Fruit fly (Drosophila melanogaster) whole organism, embryonic: Measurements from ENCODE around the gene DNAlig4.

Experiments
- Ada2b ChIP-seq: fragments of 200-800 bp; sonication (Bioruptor generic); IDR thresholded peaks from 2 replicates; pipeline ENCODE4 v1.3.6; 2022; ENCODE audit warnings: missing biosample characterization, missing genetic modification characterization
- Antp ChIP-seq: fragments of 200-800 bp; sonication (Bioruptor generic); optimal IDR thresholded peaks from 3 replicates; lab custom pipeline; 2016; ENCODE audit warnings: missing biosample characterization, missing genetic modification characterization
- Atf6 ChIP-seq: fragments of 200-800 bp; sonication (Bioruptor generic); IDR thresholded peaks from 2 replicates; pipeline ENCODE4 v1.3.6; 2022; ENCODE audit warnings: missing biosample characterization, missing genetic modification characterization
- CG10462 ChIP-seq: fragments of 200-800 bp; sonication (Bioruptor generic); optimal IDR thresholded peaks from 2 replicates; lab custom pipeline; 2016; ENCODE audit warnings: missing biosample characterization, missing genetic modification characterization
- CG17328 ChIP-seq: fragments of 200-800 bp; sonication (Bioruptor generic); IDR thresholded peaks from 2 replicates; pipeline ENCODE4 v1.3.6; 2022; ENCODE audit warnings: missing biosample characterization, missing genetic modification characterization
- CG17361 ChIP-seq: fragments of 200-800 bp; sonication (Bioruptor generic); IDR thresholded peaks from 3 replicates; pipeline ENCODE4 v1.3.6; 2022; ENCODE audit warnings: missing biosample characterization, missing genetic modification characterization
- CG17385 ChIP-seq: fragments of 200-800 bp; sonication (Bioruptor generic); optimal IDR thresholded peaks from 3 replicates; lab custom pipeline; 2018; ENCODE audit warnings: missing biosample characterization, mild to moderate bottlenecking, missing genetic modification characterization
- CG2120 ChIP-seq: fragments of 200-800 bp; sonication (Bioruptor generic); optimal IDR thresholded peaks from 3 replicates; lab custom pipeline; 2016; ENCODE audit warnings: missing biosample characterization, missing genetic modification characterization
- CG2712 ChIP-seq: fragments of 200-800 bp; optimal IDR thresholded peaks from 3 replicates; lab custom pipeline; 2019; ENCODE audit warnings: missing biosample characterization, mild to moderate bottlenecking, missing genetic modification characterization, moderate library complexity
- CG30403 ChIP-seq: fragments of 200-800 bp; sonication (Bioruptor generic); optimal IDR thresholded peaks from 3 replicates; lab custom pipeline; 2016; ENCODE audit warnings: missing biosample characterization, missing genetic modification characterization
- CG3726 ChIP-seq: fragments of 200-800 bp; sonication (Bioruptor generic); IDR thresholded peaks from 3 replicates; pipeline ENCODE4, ENCODE4 v1.3.6; 2022; ENCODE audit warnings: missing biosample characterization, missing genetic modification characterization
- CG3838 ChIP-seq: fragments of 200-800 bp; sonication (Bioruptor generic); optimal IDR thresholded peaks from 3 replicates; lab custom pipeline; 2016; ENCODE audit warnings: missing biosample characterization, missing genetic modification characterization
- CG4424 ChIP-seq: fragments of 200-800 bp; sonication (Bioruptor generic); optimal IDR thresholded peaks from 3 replicates; lab custom pipeline; 2016; ENCODE audit warnings: missing biosample characterization, missing genetic modification characterization
- CG8089 ChIP-seq: fragments of 200-800 bp; sonication (Bioruptor generic); optimal IDR thresholded peaks from 3 replicates; lab custom pipeline; 2016; ENCODE audit warnings: missing biosample characterization, missing genetic modification characterization
- CG8388 ChIP-seq: fragments of 200-800 bp; sonication (Bioruptor generic); optimal IDR thresholded peaks from 2 replicates; lab custom pipeline; 2019; ENCODE audit warnings: missing biosample characterization, mild to moderate bottlenecking, missing genetic modification characterization, moderate library complexity
- CG9437 ChIP-seq: fragments of 200-800 bp; sonication (Bioruptor generic); optimal IDR thresholded peaks from 2 replicates; lab custom pipeline; 2018; ENCODE audit warnings: missing biosample characterization, mild to moderate bottlenecking, missing genetic modification characterization
- CG9817 ChIP-seq: fragments of 200-800 bp; sonication (Bioruptor generic); optimal IDR thresholded peaks from 2 replicates; lab custom pipeline; 2018; ENCODE audit warnings: missing biosample characterization, mild to moderate bottlenecking, missing genetic modification characterization, moderate library complexity
- CrebB ChIP-seq: fragments of 200-800 bp; sonication (Bioruptor generic); optimal IDR thresholded peaks from 3 replicates; lab custom pipeline; 2018; ENCODE audit warnings: missing biosample characterization, mild to moderate bottlenecking, missing genetic modification characterization
- Drgx ChIP-seq: fragments of 200-800 bp; sonication (Bioruptor generic); IDR thresholded peaks from 2 replicates; pipeline ENCODE4 v1.3.6; 2022; ENCODE audit warnings: missing biosample characterization, missing genetic modification characterization
- E2f1 ChIP-seq: fragments of 200-800 bp; sonication (Bioruptor generic); IDR thresholded peaks from 2 replicates; pipeline ENCODE4 v1.3.6; 2022; ENCODE audit warnings: missing biosample characterization, missing genetic modification characterization
- Eip74EF ChIP-seq, 2 experiments: fragments of 200-800 bp in 1 of 2; fragments of >200 bp in 1 of 2; sonication (Bioruptor generic) in 1 of 2; optimal IDR thresholded peaks; 2 replicates each; lab custom pipeline; 2017 to 2019; ENCODE audit warnings: missing biosample characterization in 2 of 2, missing genetic modification characterization in 2 of 2, mild to moderate bottlenecking in 1 of 2, moderate library complexity in 1 of 2
- HLH3B ChIP-seq: fragments of 200-800 bp; sonication (Bioruptor generic); IDR thresholded peaks from 2 replicates; pipeline ENCODE4 v1.3.6; 2022; ENCODE audit warnings: missing biosample characterization, missing genetic modification characterization
- HLHmδ ChIP-seq: fragments of 200-800 bp; sonication (Bioruptor generic); optimal IDR thresholded peaks from 2 replicates; lab custom pipeline; 2018; ENCODE audit warnings: missing biosample characterization, mild to moderate bottlenecking, missing genetic modification characterization, moderate library complexity
- Hmr ChIP-seq: fragments of 200-800 bp; sonication (Bioruptor generic); optimal IDR thresholded peaks from 3 replicates; lab custom pipeline; 2017; ENCODE audit warnings: mild to moderate bottlenecking, missing biosample characterization, missing genetic modification reagents, missing genetic modification characterization
- Hr3 ChIP-seq: fragments of 200-800 bp; sonication (Bioruptor generic); optimal IDR thresholded peaks from 3 replicates; lab custom pipeline; 2016; ENCODE audit warnings: missing biosample characterization, missing genetic modification characterization
- Hr51 ChIP-seq, 2 experiments: fragments of 200-800 bp; sonication (Bioruptor generic); optimal IDR thresholded peaks; 2 replicates in 1 of 2; 3 replicates in 1 of 2; lab custom pipeline; 2016 to 2018; ENCODE audit warnings: missing biosample characterization in 2 of 2, missing genetic modification characterization in 2 of 2, mild to moderate bottlenecking in 1 of 2, moderate library complexity in 1 of 2
- Hsf ChIP-seq: fragments of 200-800 bp; sonication (Bioruptor generic); optimal IDR thresholded peaks from 3 replicates; lab custom pipeline; 2016; ENCODE audit warnings: missing biosample characterization, missing genetic modification characterization
- Oli ChIP-seq: fragments of 200-800 bp; sonication (Bioruptor generic); optimal IDR thresholded peaks from 2 replicates; lab custom pipeline; 2018; ENCODE audit warnings: missing biosample characterization, mild to moderate bottlenecking, missing genetic modification characterization, moderate library complexity
- PHDP ChIP-seq: fragments of 200-800 bp; sonication (Bioruptor generic); optimal IDR thresholded peaks from 3 replicates; lab custom pipeline; 2018; ENCODE audit warnings: missing biosample characterization, mild to moderate bottlenecking, missing genetic modification characterization, moderate library complexity
- Ssrp ChIP-seq: fragments of 200-800 bp; sonication (Bioruptor generic); optimal IDR thresholded peaks from 2 replicates; lab custom pipeline; 2018; ENCODE audit warnings: missing biosample characterization, mild to moderate bottlenecking, missing genetic modification characterization, moderate library complexity
- Xbp1 ChIP-seq: fragments of 200-800 bp; sonication (Bioruptor generic); optimal IDR thresholded peaks from 3 replicates; lab custom pipeline; 2016; ENCODE audit warnings: missing biosample characterization, mild to moderate bottlenecking, missing genetic modification characterization
- az2 ChIP-seq: fragments of 200-800 bp; sonication (Bioruptor generic); optimal IDR thresholded peaks from 3 replicates; lab custom pipeline; 2016; ENCODE audit warnings: missing biosample characterization, missing genetic modification characterization
- bab2 ChIP-seq: fragments of 200-800 bp; sonication (Bioruptor generic); optimal IDR thresholded peaks from 2 replicates; lab custom pipeline; 2016; ENCODE audit warnings: missing biosample characterization, missing genetic modification characterization
- bcd ChIP-seq: fragments of 200-800 bp; sonication (Bioruptor generic); optimal IDR thresholded peaks from 2 replicates; lab custom pipeline; 2017; ENCODE audit warnings: missing biosample characterization, mild to moderate bottlenecking, missing genetic modification characterization
- chif ChIP-seq, 2 experiments: fragments of 200-800 bp; sonication (Bioruptor generic); optimal IDR thresholded peaks; 3 replicates each; lab custom pipeline; 2016; ENCODE audit warnings: missing biosample characterization in 2 of 2, missing genetic modification characterization in 2 of 2
- croc ChIP-seq: fragments of 200-800 bp; sonication (Bioruptor generic); conservative IDR thresholded peaks from 3 replicates; pipeline ENCODE4 v1.3.6; 2022; ENCODE audit warnings: missing biosample characterization, missing genetic modification characterization
- dmrt11E ChIP-seq: fragments of 200-800 bp; sonication (Bioruptor generic); optimal IDR thresholded peaks from 3 replicates; lab custom pipeline; 2018; ENCODE audit warnings: missing biosample characterization, mild to moderate bottlenecking, missing genetic modification characterization, moderate library complexity
- gem ChIP-seq: fragments of 200-800 bp; sonication (Bioruptor generic); optimal IDR thresholded peaks from 2 replicates; lab custom pipeline; 2019; ENCODE audit warnings: missing biosample characterization, mild to moderate bottlenecking, missing genetic modification characterization, moderate library complexity
- hb ChIP-seq: fragments of 200-800 bp; sonication (Bioruptor generic); IDR thresholded peaks from 3 replicates; pipeline ENCODE4 v1.3.6; 2022; ENCODE audit warnings: missing biosample characterization, missing genetic modification characterization; ENCODE audit not compliant: partially characterized antibody
- her ChIP-seq: fragments of 200-800 bp; sonication (Bioruptor generic); optimal IDR thresholded peaks from 2 replicates; lab custom pipeline; 2016; ENCODE audit warnings: missing biosample characterization, missing genetic modification characterization
- ind ChIP-seq: fragments of 200-800 bp; sonication (Bioruptor generic); optimal IDR thresholded peaks from 3 replicates; lab custom pipeline; 2016; ENCODE audit warnings: missing biosample characterization, missing genetic modification characterization
- inv ChIP-seq: fragments of 200-800 bp; sonication (Bioruptor generic); IDR thresholded peaks from 2 replicates; pipeline ENCODE4 v1.3.6; 2022; ENCODE audit warnings: missing biosample characterization, missing genetic modification characterization; ENCODE audit not compliant: partially characterized antibody
- lilli ChIP-seq: fragments of 200-800 bp; sonication (Bioruptor generic); optimal IDR thresholded peaks from 3 replicates; lab custom pipeline; 2016; ENCODE audit warnings: missing biosample characterization, missing genetic modification characterization
- nerfin-1 ChIP-seq: fragments of 200-800 bp; sonication (Bioruptor generic); optimal IDR thresholded peaks from 3 replicates; lab custom pipeline; 2019; ENCODE audit warnings: missing biosample characterization, mild to moderate bottlenecking, missing genetic modification characterization, moderate library complexity
- nmo ChIP-seq: fragments of 200-800 bp; sonication (Bioruptor generic); optimal IDR thresholded peaks from 2 replicates; lab custom pipeline; 2018; ENCODE audit warnings: missing biosample characterization, mild to moderate bottlenecking, missing genetic modification characterization, moderate library complexity
- otp ChIP-seq: fragments of 200-800 bp; sonication (Bioruptor generic); IDR thresholded peaks from 3 replicates; pipeline ENCODE4, ENCODE4 v1.3.6; 2022; ENCODE audit warnings: missing biosample characterization, missing genetic modification characterization
- sens ChIP-seq: fragments of 200-800 bp; sonication (Bioruptor generic); peaks from one replicate; lab custom pipeline; 2016; ENCODE audit warnings: missing biosample characterization, missing genetic modification characterization
- vvl ChIP-seq: fragments of 200-800 bp; sonication (Bioruptor generic); IDR thresholded peaks from 2 replicates; pipeline ENCODE4 v1.3.6; 2022; ENCODE audit warnings: missing biosample characterization, missing genetic modification characterization
- zen ChIP-seq: fragments of 200-800 bp; sonication (Bioruptor generic); optimal IDR thresholded peaks from 3 replicates; lab custom pipeline; 2018; ENCODE audit warnings: missing biosample characterization, mild to moderate bottlenecking, missing genetic modification characterization, moderate library complexity

DNAlig4 gene

DNA sequence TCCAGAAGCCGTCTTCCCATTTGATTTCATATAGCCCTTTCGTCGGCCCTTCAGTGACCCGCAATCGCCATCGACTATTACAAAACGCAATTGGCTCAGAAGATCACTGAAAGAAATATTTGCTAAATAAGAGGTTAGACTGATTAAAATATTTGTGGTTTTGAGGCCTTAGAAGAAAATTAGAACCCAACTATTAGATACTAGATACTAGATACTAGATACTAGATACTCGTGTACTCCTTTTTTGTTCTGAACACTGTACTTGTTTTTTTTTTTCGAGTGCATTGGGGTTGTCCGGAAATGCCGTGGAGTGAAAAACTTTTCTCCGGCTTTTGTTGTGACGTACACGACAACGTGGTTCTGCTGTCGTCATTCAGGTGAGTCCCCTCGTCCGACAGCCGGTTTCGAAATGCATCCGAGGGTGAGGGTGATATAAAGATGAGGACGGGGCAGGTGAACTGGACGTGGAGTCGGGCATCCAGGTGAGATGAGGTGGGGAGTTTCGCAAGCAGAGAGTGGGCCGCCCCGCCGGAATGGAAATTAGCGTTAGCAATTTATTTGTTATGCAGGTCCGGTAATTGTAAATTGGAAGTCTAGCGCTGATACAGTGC lies 37.2 kb downstream of the DNAlig4 start (continued):
- TF ChIP-seq nerfin-1 (tag; lab: Kevin White, UChicago) (no peak), dmrt11E (peak; percentile 42), croc (GFP tag; lab: Robert Waterston, UW) (no peak), PHDP (tag; lab: Kevin White, UChicago) (peak; percentile 25), CG9437 (no peak), sens (peak; percentile 71), CG8089 (GFP tag; lab: Kevin White, UChicago) (peak; percentile 17), hb (no peak), Hr3 (GFP tag; lab: Kevin White, UChicago) (peak; percentile 16), bcd (no peak), CG17328 (GFP tag; lab: Robert Waterston, UW) (0 out of 2 replicates have a peak, but pooled peaks have one; percentile 7), Hmr (peak; percentile 5), zen (tag; lab: Kevin White, UChicago) (no peak), Xbp1 (GFP tag; lab: Kevin White, UChicago) (peak; percentile 41), CrebB (tag; lab: Kevin White, UChicago) (no peak), CG4424 (peak; percentile 37), Oli (tag; lab: Kevin White, UChicago) (peak; percentile 33), Ssrp (tag; lab: Kevin White, UChicago) (peak; percentile 19), HLHmδ (GFP tag; lab: Kevin White, UChicago) (no peak), E2f1 (GFP tag; lab: Robert Waterston, UW) (no peak), ind (GFP tag; lab: Kevin White, UChicago) (peak; percentile 28), CG8388 (peak; percentile 11), CG17385 (peak; percentile 9), az2 (GFP tag; lab: Kevin White, UChicago) (peak; percentile 11), gem (tag; lab: Kevin White, UChicago) (peak; percentile 60), CG17361 (peak; percentile 51; the same call in 2 of the 3 replicates), lilli (peak; percentile 20), CG2120 (GFP tag; lab: Kevin White, UChicago) (peak; percentile 24), vvl (GFP tag; lab: Robert Waterston, UW) (peak; percentile 25; the same call in 1 of the 2 replicates), chif (GFP tag; optimal IDR thresholded peaks at IDR 0.05; lab: Kevin White, UChicago) (peak; percentile 47 to 63), inv (GFP tag; lab: Robert Waterston, UW) (no peak), Hsf (peak; percentile 7), CG3838 (GFP tag; lab: Kevin White, UChicago) (no peak), nmo (peak; percentile 32), Atf6 (GFP tag; lab: Robert Waterston, UW) (0 out of 2 replicates have a peak, but pooled peaks have one; percentile 12), Ada2b (GFP tag; lab: Robert Waterston, UW) (peak; percentile 22; the same call in 1 of the 2 replicates), CG10462 (peak; percentile 3), CG2712 (tag; lab: Kevin White, UChicago) (peak; percentile 29), CG3726 (GFP tag; lab: Robert Waterston, UW) (0 out of 3 replicates have a peak, but pooled peaks have one; percentile 31), Antp (GFP tag; lab: Kevin White, UChicago) (peak; percentile 25), Drgx (0 out of 2 replicates have a peak, but pooled peaks have one; percentile 8), CG9817 (tag; lab: Kevin White, UChicago) (no peak), otp (GFP tag; lab: Robert Waterston, UW) (0 out of 3 replicates have a peak, but pooled peaks have one; percentile 37), Eip74EF (GFP tag; optimal IDR thresholded peaks at IDR 0.05; lab: Kevin White, UChicago) (no peak), Hr51 (GFP tag; optimal IDR thresholded peaks at IDR 0.05; lab: Kevin White, UChicago) (peak in 1 of 2 experiments; percentile 41), her (GFP tag; lab: Kevin White, UChicago) (no peak), CG30403 (GFP tag; lab: Kevin White, UChicago) (peak; percentile 35), bab2 (GFP tag; lab: Kevin White, UChicago) (peak; percentile 39), HLH3B (GFP tag; lab: Robert Waterston, UW) (0 out of 2 replicates have a peak, but pooled peaks have one; percentile 24)
